Fruit fly (Drosophila melanogaster) whole organism, embryonic: Measurements from ENCODE around the gene CG31468.
A peak's percentile ranks its signal among the peaks of the same experiment; 100 is the strongest.

Experiments used
- Abd-B ChIP-seq: fragments of 200-800 bp; sonication (Bioruptor generic); optimal IDR thresholded peaks from 2 replicates; lab custom pipeline; 2018; ENCODE audit warnings: missing biosample characterization, mild to moderate bottlenecking, missing genetic modification characterization, moderate library complexity
- B-H2 ChIP-seq: fragments of 200-800 bp; sonication (Bioruptor generic); optimal IDR thresholded peaks from 2 replicates; lab custom pipeline; 2018; ENCODE audit warnings: missing biosample characterization, mild to moderate bottlenecking, missing genetic modification characterization
- Bteb2 ChIP-seq: fragments of 200-800 bp; sonication (Bioruptor generic); optimal IDR thresholded peaks from 2 replicates; lab custom pipeline; 2016; ENCODE audit warnings: missing biosample characterization, missing genetic modification characterization
- CG10209 ChIP-seq: fragments of 200-800 bp; sonication (Bioruptor generic); optimal IDR thresholded peaks from 3 replicates; lab custom pipeline; 2017; ENCODE audit warnings: missing biosample characterization, mild to moderate bottlenecking, missing genetic modification characterization, missing genetic modification reagents
- CG11560 ChIP-seq: fragments of 200-800 bp; sonication (Bioruptor generic); IDR thresholded peaks from 3 replicates; pipeline ENCODE4 v1.3.6; 2022; ENCODE audit warnings: missing biosample characterization, missing genetic modification characterization
- CG12071 ChIP-seq: fragments of 200-800 bp; sonication (Bioruptor generic); optimal IDR thresholded peaks from 3 replicates; lab custom pipeline; 2018; ENCODE audit warnings: missing biosample characterization, mild to moderate bottlenecking, missing genetic modification characterization
- CG12299 ChIP-seq: fragments of 200-800 bp; sonication (Bioruptor generic); optimal IDR thresholded peaks from 2 replicates; lab custom pipeline; 2018; ENCODE audit warnings: missing biosample characterization, mild to moderate bottlenecking, missing genetic modification characterization
- CG1529 ChIP-seq: fragments of 200-800 bp; sonication (Bioruptor generic); optimal IDR thresholded peaks from 3 replicates; lab custom pipeline; 2018; ENCODE audit warnings: missing biosample characterization, missing genetic modification characterization
- CG2875 ChIP-seq: fragments of 200-800 bp; sonication (Bioruptor generic); optimal IDR thresholded peaks from 2 replicates; lab custom pipeline; 2017; ENCODE audit warnings: missing biosample characterization, mild to moderate bottlenecking, missing genetic modification characterization, missing genetic modification reagents
- CG2889 ChIP-seq: fragments of 200-800 bp; sonication (Bioruptor generic); IDR thresholded peaks from 3 replicates; pipeline ENCODE4 v1.3.6; 2022; ENCODE audit warnings: missing biosample characterization, missing genetic modification characterization
- CG3163 ChIP-seq: fragments of 200-800 bp; sonication (Bioruptor generic); optimal IDR thresholded peaks from 3 replicates; lab custom pipeline; 2016; ENCODE audit warnings: missing biosample characterization, missing genetic modification characterization
- CG3281 ChIP-seq: fragments of 200-800 bp; sonication (Bioruptor generic); optimal IDR thresholded peaks from 3 replicates; lab custom pipeline; 2017; ENCODE audit warnings: missing biosample characterization, mild to moderate bottlenecking, missing genetic modification characterization
- CG4328 ChIP-seq: fragments of 200-800 bp; sonication (Bioruptor generic); optimal IDR thresholded peaks from 3 replicates; lab custom pipeline; 2017; ENCODE audit warnings: missing biosample characterization, missing genetic modification reagents, missing genetic modification characterization
- CG4360 ChIP-seq: fragments of 200-800 bp; sonication (Bioruptor generic); IDR thresholded peaks from 2 replicates; pipeline ENCODE4 v1.3.6; 2022; ENCODE audit warnings: missing biosample characterization, missing genetic modification characterization
- CG5180 ChIP-seq: fragments of 200-800 bp; sonication (Bioruptor generic); optimal IDR thresholded peaks from 3 replicates; lab custom pipeline; 2017; ENCODE audit warnings: missing biosample characterization, missing genetic modification characterization, mild to moderate bottlenecking, moderate library complexity, missing genetic modification reagents
- CG7357 ChIP-seq: fragments of 200-800 bp; sonication (Bioruptor generic); IDR thresholded peaks from 3 replicates; pipeline ENCODE4 v1.3.6; 2022; ENCODE audit warnings: missing biosample characterization, missing genetic modification characterization
- CG7372 ChIP-seq: fragments of 200-800 bp; sonication (Bioruptor generic); IDR thresholded peaks from 2 replicates; pipeline ENCODE4 v1.3.6; 2022; ENCODE audit warnings: missing biosample characterization, missing genetic modification characterization
- CG9609 ChIP-seq: fragments of 200-800 bp; sonication (Bioruptor generic); optimal IDR thresholded peaks from 3 replicates; lab custom pipeline; 2016; ENCODE audit warnings: missing biosample characterization, missing genetic modification characterization
- Chrac-16 ChIP-seq: fragments of 200-800 bp; sonication (Bioruptor generic); optimal IDR thresholded peaks from 3 replicates; lab custom pipeline; 2016; ENCODE audit warnings: missing biosample characterization, missing genetic modification characterization
- Eip74EF ChIP-seq, 2 experiments: fragments of 200-800 bp in 1 of 2; fragments of >200 bp in 1 of 2; sonication (Bioruptor generic) in 1 of 2; optimal IDR thresholded peaks; 2 replicates each; lab custom pipeline; 2017 to 2019; ENCODE audit warnings: missing biosample characterization in 2 of 2, missing genetic modification characterization in 2 of 2, mild to moderate bottlenecking in 1 of 2, moderate library complexity in 1 of 2
- Fer1 ChIP-seq: fragments of 200-800 bp; sonication (Bioruptor generic); optimal IDR thresholded peaks from 2 replicates; lab custom pipeline; 2017; ENCODE audit warnings: missing biosample characterization, mild to moderate bottlenecking, missing genetic modification characterization
- Gsc ChIP-seq: fragments of 200-800 bp; sonication (Bioruptor generic); IDR thresholded peaks from 2 replicates; pipeline ENCODE4 v1.3.6; 2022; ENCODE audit warnings: missing biosample characterization, missing genetic modification characterization
- HmgZ ChIP-seq: fragments of 200-800 bp; sonication (Bioruptor generic); optimal IDR thresholded peaks from 2 replicates; lab custom pipeline; 2018; ENCODE audit warnings: missing biosample characterization, mild to moderate bottlenecking, missing genetic modification characterization
- Hmx ChIP-seq: fragments of 200-800 bp; sonication (Bioruptor generic); optimal IDR thresholded peaks from 2 replicates; lab custom pipeline; 2016; ENCODE audit warnings: missing biosample characterization, missing genetic modification characterization
- Lhr ChIP-seq: fragments of 200-800 bp; sonication (Bioruptor generic); optimal IDR thresholded peaks from 3 replicates; lab custom pipeline; 2017; ENCODE audit warnings: mild to moderate bottlenecking, missing biosample characterization, missing genetic modification reagents, missing genetic modification characterization
- Max ChIP-seq: fragments of 200-800 bp; sonication (Bioruptor generic); optimal IDR thresholded peaks from 2 replicates; lab custom pipeline; 2016; ENCODE audit warnings: missing biosample characterization, mild to moderate bottlenecking, missing genetic modification characterization
- Oaz ChIP-seq: fragments of 200-800 bp; sonication (Bioruptor generic); IDR thresholded peaks from 2 replicates; pipeline ENCODE4 v1.3.6; 2022; ENCODE audit warnings: missing biosample characterization, missing genetic modification characterization
- Six4 ChIP-seq: fragments of 200-800 bp; sonication (Bioruptor generic); optimal IDR thresholded peaks from 2 replicates; lab custom pipeline; 2016; ENCODE audit warnings: missing biosample characterization, missing genetic modification characterization
- Taf1 ChIP-seq: fragments of 200-800 bp; sonication (Bioruptor generic); IDR thresholded peaks from 2 replicates; pipeline ENCODE4 v1.3.6; 2022; ENCODE audit warnings: missing biosample characterization, missing genetic modification characterization
- Xrp1 ChIP-seq: fragments of 200-800 bp; sonication (Bioruptor generic); IDR thresholded peaks from 2 replicates; pipeline ENCODE4 v1.3.6; 2022; ENCODE audit warnings: missing biosample characterization, missing genetic modification characterization
- ara ChIP-seq: fragments of 200-800 bp; sonication (Bioruptor generic); IDR thresholded peaks from 2 replicates; pipeline ENCODE4 v1.3.6; 2022; ENCODE audit warnings: missing biosample characterization, missing genetic modification characterization
- ato ChIP-seq: fragments of 200-800 bp; sonication (Bioruptor generic); IDR thresholded peaks from 2 replicates; pipeline ENCODE4 v1.3.6; 2022; ENCODE audit warnings: missing biosample characterization, missing genetic modification characterization; ENCODE audit not compliant: partially characterized antibody
- cato ChIP-seq: fragments of 200-800 bp; sonication (Bioruptor generic); optimal IDR thresholded peaks from 2 replicates; lab custom pipeline; 2016; ENCODE audit warnings: missing biosample characterization, missing genetic modification characterization, borderline replicate concordance
- chn ChIP-seq: fragments of 200-800 bp; sonication (Bioruptor generic); optimal IDR thresholded peaks from 2 replicates; lab custom pipeline; 2016; ENCODE audit warnings: missing biosample characterization, missing genetic modification characterization
- da ChIP-seq: fragments of 200-800 bp; sonication (Bioruptor generic); optimal IDR thresholded peaks from 2 replicates; lab custom pipeline; 2016; ENCODE audit warnings: missing biosample characterization, missing genetic modification characterization
- dpn ChIP-seq, 2 experiments: fragments of 200-800 bp; sonication (Bioruptor generic); optimal IDR thresholded peaks; 3 replicates each; lab custom pipeline; 2016; ENCODE audit warnings: missing biosample characterization in 2 of 2, missing genetic modification characterization in 2 of 2
- esg ChIP-seq: fragments of 200-800 bp; sonication (Bioruptor generic); conservative IDR thresholded peaks from 2 replicates; pipeline ENCODE4 v1.3.6; 2022; ENCODE audit warnings: missing biosample characterization, missing genetic modification characterization
- kni ChIP-seq: fragments of 200-800 bp; sonication (Bioruptor generic); optimal IDR thresholded peaks from 3 replicates; lab custom pipeline; 2017; ENCODE audit warnings: mild to moderate bottlenecking, missing biosample characterization, missing genetic modification reagents, missing genetic modification characterization
- pho ChIP-seq: fragments of 200-800 bp; sonication (Bioruptor generic); optimal IDR thresholded peaks from 2 replicates; lab custom pipeline; 2016; ENCODE audit warnings: missing biosample characterization, missing genetic modification characterization
- ranshi ChIP-seq: fragments of 200-800 bp; sonication (Bioruptor generic); IDR thresholded peaks from 2 replicates; pipeline ENCODE4 v1.3.6; 2022; ENCODE audit warnings: missing biosample characterization, missing genetic modification characterization
- salm ChIP-seq: fragments of 200-800 bp; sonication (Bioruptor generic); optimal IDR thresholded peaks from 2 replicates; lab custom pipeline; 2018; ENCODE audit warnings: missing biosample characterization, mild to moderate bottlenecking, missing genetic modification characterization
- sd ChIP-seq: fragments of 200-800 bp; sonication (Bioruptor generic); optimal IDR thresholded peaks from 3 replicates; lab custom pipeline; 2018; ENCODE audit warnings: missing biosample characterization, mild to moderate bottlenecking, missing genetic modification characterization, moderate library complexity
- shn ChIP-seq: fragments of 200-800 bp; sonication (Bioruptor generic); optimal IDR thresholded peaks from 3 replicates; lab custom pipeline; 2016; ENCODE audit warnings: missing biosample characterization, missing genetic modification characterization
- slou ChIP-seq: fragments of 200-800 bp; sonication (Bioruptor generic); optimal IDR thresholded peaks from 3 replicates; lab custom pipeline; 2016; ENCODE audit warnings: missing biosample characterization, missing genetic modification characterization
- slp2 ChIP-seq: fragments of 200-800 bp; sonication (Bioruptor generic); optimal IDR thresholded peaks from 2 replicates; lab custom pipeline; 2016; ENCODE audit warnings: missing biosample characterization, missing genetic modification characterization
- sna ChIP-seq: fragments of 200-800 bp; sonication (Bioruptor generic); IDR thresholded peaks from 2 replicates; pipeline ENCODE4 v1.3.6; 2022; ENCODE audit warnings: missing biosample characterization, missing genetic modification characterization; ENCODE audit not compliant: partially characterized antibody
- stc ChIP-seq: fragments of 200-800 bp; sonication (Bioruptor generic); IDR thresholded peaks from 2 replicates; pipeline ENCODE4 v1.3.6; 2022; ENCODE audit warnings: missing biosample characterization, missing genetic modification characterization
- tin ChIP-seq: fragments of 200-800 bp; sonication (Bioruptor generic); optimal IDR thresholded peaks from 3 replicates; lab custom pipeline; 2016; ENCODE audit warnings: missing biosample characterization, missing genetic modification characterization
- usp ChIP-seq: fragments of >200 bp; optimal IDR thresholded peaks from 2 replicates; lab custom pipeline; 2017; ENCODE audit warnings: missing biosample characterization, missing genetic modification characterization

The CG31468 gene

DNA sequence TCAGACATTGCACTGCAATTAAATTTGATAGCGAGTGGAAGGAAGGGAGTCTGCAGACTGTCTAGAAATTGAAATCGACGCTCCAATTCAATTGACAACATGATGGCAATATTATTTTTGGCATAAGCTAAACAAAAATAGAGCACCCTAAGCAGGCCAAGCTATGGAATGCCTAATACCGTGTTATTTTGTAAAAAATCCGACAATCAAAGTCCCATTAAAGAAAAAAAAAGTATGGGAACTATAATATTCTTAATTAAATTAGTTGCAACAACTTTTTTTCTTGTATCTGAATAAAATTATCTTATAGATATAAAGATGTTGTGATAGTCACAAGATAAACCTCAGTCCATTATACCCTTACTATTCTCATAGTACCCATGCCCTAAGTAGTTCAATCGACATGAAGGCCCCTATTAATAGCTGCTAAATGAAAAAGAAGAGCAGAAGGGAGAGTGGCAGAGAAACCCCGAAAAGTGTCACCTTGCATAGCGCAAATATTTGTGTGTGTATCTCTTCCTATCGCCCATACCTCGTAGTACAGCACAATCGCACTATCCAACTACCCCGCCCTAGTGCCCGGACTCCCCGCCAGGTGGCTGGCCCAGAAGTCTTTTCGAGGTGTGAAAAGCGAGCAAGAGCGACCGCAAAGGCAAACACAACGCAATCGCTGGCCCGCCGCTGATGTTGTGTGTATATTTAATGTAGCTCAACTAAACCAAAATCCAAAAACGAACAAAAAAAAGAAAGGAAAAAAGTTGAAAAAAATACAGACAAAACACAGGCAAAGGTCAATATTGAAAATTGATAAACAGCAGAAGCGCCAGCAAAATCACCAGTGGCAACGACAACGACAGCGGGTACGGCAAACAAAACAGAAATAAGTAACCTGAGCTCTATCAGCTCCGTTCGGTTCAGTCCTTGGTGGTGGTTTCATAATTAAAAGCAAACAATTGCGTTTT lies 42.5 kb downstream of the CG31468 start (continued):
- TF ChIP-seq Max (GFP tag; lab: Kevin White, UChicago) (no peak), CG5180 (GFP tag; lab: Kevin White, UChicago) (peak; percentile 68), CG11560 (tag; lab: Robert Waterston, UW) (no peak), pho (no peak), CG10209 (peak; percentile 86), Lhr (GFP tag; lab: Kevin White, UChicago) (peak; percentile 60), B-H2 (GFP tag; lab: Kevin White, UChicago) (no peak), usp (no peak), CG4360 (peak; percentile 32; the same call in 1 of the 2 replicates), tin (GFP tag; lab: Kevin White, UChicago) (no peak), CG7372 (no peak), Oaz (GFP tag; lab: Robert Waterston, UW) (no peak), Fer1 (GFP tag; lab: Kevin White, UChicago) (peak; percentile 70), sd (peak; percentile 75), ato (GFP tag; lab: Robert Waterston, UW) (no peak), CG4328 (GFP tag; lab: Kevin White, UChicago) (peak; percentile 58), Taf1 (GFP tag; lab: Robert Waterston, UW) (no peak), CG2889 (no peak), Chrac-16 (no peak), CG9609 (peak; percentile 45), CG1529 (GFP tag; lab: Kevin White, UChicago) (peak; percentile 72), ara (peak; percentile 54; the same call in 1 of the 2 replicates), esg (GFP tag; lab: Robert Waterston, UW) (0 out of 2 replicates have a peak, but pooled peaks have one; percentile 24), stc (GFP tag; lab: Robert Waterston, UW) (peak; percentile 29), Gsc (GFP tag; lab: Robert Waterston, UW) (no peak), Eip74EF (GFP tag; optimal IDR thresholded peaks at IDR 0.05; lab: Kevin White, UChicago) (peak in 1 of 2 experiments; percentile 25), CG3281 (GFP tag; lab: Kevin White, UChicago) (peak; percentile 36), CG3163 (GFP tag; lab: Kevin White, UChicago) (peak; percentile 59), CG7357 (no peak), Hmx (GFP tag; lab: Kevin White, UChicago) (no peak), Xrp1 (GFP tag; lab: Robert Waterston, UW) (peak; percentile 69), ranshi (GFP tag; lab: Robert Waterston, UW) (no peak; the same call in 1 of the 2 replicates), CG2875 (GFP tag; lab: Kevin White, UChicago) (peak; percentile 86), Abd-B (GFP tag; lab: Kevin White, UChicago) (no peak), kni (GFP tag; lab: Kevin White, UChicago) (peak; percentile 90), HmgZ (tag; lab: Kevin White, UChicago) (peak; percentile 66), CG12299 (peak; percentile 44), chn (GFP tag; lab: Kevin White, UChicago) (no peak), slou (GFP tag; lab: Kevin White, UChicago) (no peak), sna (no peak), Bteb2 (GFP tag; lab: Kevin White, UChicago) (peak; percentile 22), da (peak; percentile 39), salm (tag; lab: Kevin White, UChicago) (peak; percentile 71), Six4 (GFP tag; lab: Kevin White, UChicago) (no peak), cato (GFP tag; lab: Kevin White, UChicago) (peak; percentile 6), shn (GFP tag; lab: Kevin White, UChicago) (peak; percentile 66), dpn (GFP tag; optimal IDR thresholded peaks at IDR 0.05; lab: Kevin White, UChicago) (peak in 1 of 2 experiments; percentile 21), CG12071 (GFP tag; lab: Kevin White, UChicago) (peak; percentile 55), slp2 (GFP tag; lab: Kevin White, UChicago) (peak; percentile 14)
